Worm (Caenorhabditis elegans): ENCODE measurements around the gene F56D6.19.

- no peak for TF ChIP-seq ama-1 (optimal IDR thresholded peaks at IDR 0.05)
- no peak for TF ChIP-seq F13C5.2 (tag; optimal IDR thresholded peaks at IDR 0.05)
Measured at ce11 chrIV:3867252-3867651, 47.3 kb upstream of the F56D6.19 start, which contains the start of gene F37C4.4.
